Worm (Caenorhabditis elegans) whole organism, L2 larva: ENCODE data around the gene R10F2.4.

Experiments used
- nhr-11 ChIP-seq: fragments of 150-350 bp; optimal IDR thresholded peaks from 2 replicates; lab custom pipeline; 2014; ENCODE audit warnings: missing biosample characterization, missing genetic modification characterization
- unc-39 ChIP-seq: fragments of 150-350 bp; optimal IDR thresholded peaks from 2 replicates; lab custom pipeline; 2014; ENCODE audit warnings: missing biosample characterization, missing genetic modification characterization

The R10F2.4 gene

DNA sequence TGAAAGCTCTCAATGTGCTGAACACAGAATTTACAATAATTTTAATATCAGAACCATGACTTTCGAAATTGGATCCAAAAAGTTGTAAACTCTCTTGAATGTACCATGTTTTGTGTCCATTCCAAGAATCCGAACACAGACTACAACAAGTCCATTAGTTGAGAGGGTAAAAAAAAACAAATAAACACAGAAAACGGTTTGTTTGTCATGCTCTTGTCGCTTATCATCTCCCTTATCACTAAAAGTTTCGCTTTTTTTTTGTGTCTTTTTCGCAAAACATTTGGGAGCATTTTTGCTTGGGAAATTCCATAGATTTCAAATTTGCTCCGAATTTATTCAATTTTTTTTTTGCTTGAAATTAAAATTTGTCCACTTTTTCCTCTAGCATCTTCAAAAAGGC is 53.4 kb downstream of the R10F2.4 start (continued):
- TF ChIP-seq nhr-11 (tag; lab: Kevin White, UChicago) (no peak), unc-39 (tag; lab: Kevin White, UChicago) (no peak)
